Fruit fly (Drosophila melanogaster) whole organism, pupa: ENCODE data around the gene CG33664.

Experiments
- CG14655 ChIP-seq: fragments of 200-800 bp; sonication (Bioruptor generic); optimal IDR thresholded peaks from 3 replicates; lab custom pipeline; 2017; ENCODE audit warnings: mild to moderate bottlenecking, missing biosample characterization, missing genetic modification reagents, missing genetic modification characterization
- CG4496 ChIP-seq: fragments of 200-800 bp; sonication (Bioruptor generic); IDR thresholded peaks from 3 replicates; pipeline ENCODE4 v1.3.6; 2022; ENCODE audit warnings: missing biosample characterization, missing genetic modification characterization
- CG8301 ChIP-seq: fragments of 200-800 bp; sonication (Bioruptor generic); optimal IDR thresholded peaks from 2 replicates; lab custom pipeline; 2018; ENCODE audit warnings: missing biosample characterization, mild to moderate bottlenecking, missing genetic modification characterization
- EcR ChIP-seq: fragments of 200-800 bp; sonication (Bioruptor generic); optimal IDR thresholded peaks from 3 replicates; lab custom pipeline; 2019; ENCODE audit warnings: missing biosample characterization, missing genetic modification characterization, mild to moderate bottlenecking, moderate library complexity, missing genetic modification reagents
- Pif1B ChIP-seq: fragments of 200-800 bp; sonication (Bioruptor generic); optimal IDR thresholded peaks from 3 replicates; lab custom pipeline; 2016; ENCODE audit warnings: missing biosample characterization, missing genetic modification characterization
- Snoo ChIP-seq: fragments of 200-800 bp; sonication (Bioruptor generic); optimal IDR thresholded peaks from 3 replicates; lab custom pipeline; 2017; ENCODE audit warnings: missing biosample characterization, mild to moderate bottlenecking, missing genetic modification characterization, inconsistent platforms
- fd96Ca ChIP-seq: fragments of 200-800 bp; sonication (Bioruptor generic); IDR thresholded peaks from 3 replicates; pipeline ENCODE4 v1.3.6; 2022; ENCODE audit warnings: missing biosample characterization, missing genetic modification characterization

DNA sequence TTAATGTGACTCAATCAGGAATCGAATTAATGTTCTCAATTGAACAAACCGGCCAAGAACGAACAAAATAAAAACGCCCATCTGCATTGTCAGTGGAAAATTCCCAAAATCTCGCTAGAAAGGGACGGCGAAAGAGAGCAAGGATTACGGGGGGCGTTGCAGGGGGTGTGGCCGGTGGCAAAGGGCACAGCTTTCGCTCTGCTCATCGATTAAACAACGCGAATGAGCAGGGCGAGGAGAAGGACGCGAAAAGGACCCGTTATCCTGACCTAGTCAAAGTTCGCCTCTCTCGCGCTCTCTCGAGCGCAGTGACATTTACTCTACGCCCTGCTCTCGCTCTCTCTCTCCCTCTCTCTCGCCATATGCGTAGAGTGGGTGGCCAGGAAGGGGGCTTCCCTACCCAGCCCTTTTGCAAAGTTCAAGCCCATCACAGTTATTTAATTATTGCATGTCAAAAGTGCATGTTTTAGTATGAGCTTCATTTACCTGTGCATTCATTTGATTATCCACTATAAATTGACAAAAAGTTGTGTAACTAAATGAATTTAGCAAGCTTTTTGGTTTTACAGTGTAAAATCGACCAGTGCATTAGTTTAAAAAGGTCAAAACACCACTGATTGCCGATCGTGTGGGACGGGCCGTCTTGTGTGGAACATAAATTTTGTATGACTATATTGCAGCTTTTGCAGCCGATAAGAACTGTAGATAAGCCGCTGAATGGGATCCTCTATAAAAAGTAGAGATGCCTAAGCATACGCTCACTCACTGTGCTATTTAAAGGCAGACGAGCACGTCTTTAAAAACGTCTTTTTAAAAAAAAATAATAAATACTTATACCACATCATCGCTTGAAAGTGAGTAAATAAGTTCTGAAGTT is 45.0 kb upstream of the CG33664 start:
- TF ChIP-seq Snoo (tag; lab: Kevin White, UChicago) (peak; percentile 41), CG14655 (GFP tag; lab: Kevin White, UChicago) (peak; percentile 73), CG8301 (tag; lab: Kevin White, UChicago) (peak; percentile 54), CG4496 (GFP tag; lab: Robert Waterston, UW) (peak; percentile 76), EcR (peak; percentile 6), Pif1B (GFP tag; lab: Kevin White, UChicago) (peak; percentile 15), fd96Ca (GFP tag; lab: Robert Waterston, UW) (peak; percentile 68; the same call in 2 of the 3 replicates)
